Fruit fly (Drosophila melanogaster) whole organism, embryonic: ENCODE measurements around the gene Rab3GAP1.

Experiments
- BtbVII ChIP-seq: fragments of 200-800 bp; sonication (Bioruptor generic); optimal IDR thresholded peaks from 3 replicates; lab custom pipeline; 2017; ENCODE audit warnings: missing biosample characterization, mild to moderate bottlenecking, missing genetic modification characterization
- CG10147 ChIP-seq: fragments of 200-800 bp; sonication (Bioruptor generic); optimal IDR thresholded peaks from 2 replicates; lab custom pipeline; 2019; ENCODE audit warnings: missing biosample characterization, mild to moderate bottlenecking, missing genetic modification characterization, moderate library complexity
- CG12391 ChIP-seq: fragments of 200-800 bp; sonication (Bioruptor generic); optimal IDR thresholded peaks from 3 replicates; lab custom pipeline; 2018; ENCODE audit warnings: missing biosample characterization, mild to moderate bottlenecking, missing genetic modification characterization, moderate library complexity
- CG12744 ChIP-seq: fragments of 200-800 bp; sonication (Bioruptor generic); optimal IDR thresholded peaks from 2 replicates; lab custom pipeline; 2016; ENCODE audit warnings: missing biosample characterization, missing genetic modification characterization
- CG12769 ChIP-seq: fragments of 200-800 bp; sonication (Bioruptor generic); optimal IDR thresholded peaks from 2 replicates; lab custom pipeline; 2019; ENCODE audit warnings: missing biosample characterization, mild to moderate bottlenecking, missing genetic modification characterization, moderate library complexity
- CG13775 ChIP-seq: fragments of 200-800 bp; sonication (Bioruptor generic); optimal IDR thresholded peaks from 3 replicates; lab custom pipeline; 2017; ENCODE audit warnings: missing biosample characterization, mild to moderate bottlenecking, missing genetic modification characterization
- CG15073 ChIP-seq: fragments of 200-800 bp; sonication (Bioruptor generic); optimal IDR thresholded peaks from 2 replicates; lab custom pipeline; 2016; ENCODE audit warnings: missing biosample characterization, missing genetic modification characterization
- CG1647 ChIP-seq: fragments of 200-800 bp; sonication (Bioruptor generic); optimal IDR thresholded peaks from 3 replicates; lab custom pipeline; 2016; ENCODE audit warnings: missing biosample characterization, missing genetic modification characterization
- CG18764 ChIP-seq: fragments of 200-800 bp; sonication (Bioruptor generic); optimal IDR thresholded peaks from 3 replicates; lab custom pipeline; 2016; ENCODE audit warnings: missing biosample characterization, missing genetic modification characterization
- CG3065 ChIP-seq: fragments of 200-800 bp; sonication (Bioruptor generic); optimal IDR thresholded peaks from 2 replicates; lab custom pipeline; 2016; ENCODE audit warnings: missing biosample characterization, missing genetic modification characterization
- CG31441 ChIP-seq: fragments of 200-800 bp; sonication (Bioruptor generic); IDR thresholded peaks from 2 replicates; pipeline ENCODE4 v1.3.6; 2022; ENCODE audit warnings: missing biosample characterization, missing genetic modification characterization
- CG3281 ChIP-seq: fragments of 200-800 bp; sonication (Bioruptor generic); optimal IDR thresholded peaks from 3 replicates; lab custom pipeline; 2017; ENCODE audit warnings: missing biosample characterization, mild to moderate bottlenecking, missing genetic modification characterization
- CG3847 ChIP-seq: fragments of 200-800 bp; sonication (Bioruptor generic); IDR thresholded peaks from 2 replicates; pipeline ENCODE4 v1.3.6; 2022; ENCODE audit warnings: missing biosample characterization, missing genetic modification characterization
- CG3995 ChIP-seq: fragments of 200-800 bp; sonication (Bioruptor generic); optimal IDR thresholded peaks from 3 replicates; lab custom pipeline; 2016; ENCODE audit warnings: missing biosample characterization, missing genetic modification characterization
- CG4282 ChIP-seq: fragments of 200-800 bp; sonication (Bioruptor generic); optimal IDR thresholded peaks from 2 replicates; lab custom pipeline; 2016; ENCODE audit warnings: missing biosample characterization, missing genetic modification characterization
- CG4617 ChIP-seq: fragments of 200-800 bp; sonication (Bioruptor generic); optimal IDR thresholded peaks from 3 replicates; lab custom pipeline; 2016; ENCODE audit warnings: missing biosample characterization, missing genetic modification characterization, borderline replicate concordance
- CG6765 ChIP-seq: fragments of 200-800 bp; sonication (Bioruptor generic); optimal IDR thresholded peaks from 3 replicates; lab custom pipeline; 2017; ENCODE audit warnings: missing biosample characterization, mild to moderate bottlenecking, missing genetic modification characterization
- CTCF ChIP-seq: fragments of 200-800 bp; sonication (Bioruptor generic); optimal IDR thresholded peaks from 2 replicates; lab custom pipeline; 2017; ENCODE audit warnings: missing biosample characterization, mild to moderate bottlenecking, missing genetic modification characterization, moderate library complexity
- CkIIα-i1 ChIP-seq: fragments of 200-800 bp; sonication (Bioruptor generic); IDR thresholded peaks from 2 replicates; pipeline ENCODE4 v1.3.6; 2022; ENCODE audit warnings: missing biosample characterization, missing genetic modification characterization
- Dad ChIP-seq: fragments of 200-800 bp; sonication (Bioruptor generic); optimal IDR thresholded peaks from 3 replicates; lab custom pipeline; 2016; ENCODE audit warnings: missing biosample characterization, missing genetic modification characterization
- ERR ChIP-seq: fragments of 200-800 bp; sonication (Bioruptor generic); optimal IDR thresholded peaks from 2 replicates; lab custom pipeline; 2016; ENCODE audit warnings: missing biosample characterization, missing genetic modification characterization
- HLHmδ ChIP-seq: fragments of 200-800 bp; sonication (Bioruptor generic); optimal IDR thresholded peaks from 2 replicates; lab custom pipeline; 2018; ENCODE audit warnings: missing biosample characterization, mild to moderate bottlenecking, missing genetic modification characterization, moderate library complexity
- Hand ChIP-seq: fragments of 200-800 bp; sonication (Bioruptor generic); optimal IDR thresholded peaks from 2 replicates; lab custom pipeline; 2017; ENCODE audit warnings: mild to moderate bottlenecking, missing biosample characterization, missing genetic modification reagents, missing genetic modification characterization
- Hmr ChIP-seq: fragments of 200-800 bp; sonication (Bioruptor generic); optimal IDR thresholded peaks from 3 replicates; lab custom pipeline; 2017; ENCODE audit warnings: mild to moderate bottlenecking, missing biosample characterization, missing genetic modification reagents, missing genetic modification characterization
- Hr51 ChIP-seq, 2 experiments: fragments of 200-800 bp; sonication (Bioruptor generic); optimal IDR thresholded peaks; 2 replicates in 1 of 2; 3 replicates in 1 of 2; lab custom pipeline; 2016 to 2018; ENCODE audit warnings: missing biosample characterization in 2 of 2, missing genetic modification characterization in 2 of 2, mild to moderate bottlenecking in 1 of 2, moderate library complexity in 1 of 2
- Lhr ChIP-seq: fragments of 200-800 bp; sonication (Bioruptor generic); optimal IDR thresholded peaks from 3 replicates; lab custom pipeline; 2017; ENCODE audit warnings: mild to moderate bottlenecking, missing biosample characterization, missing genetic modification reagents, missing genetic modification characterization
- Mad ChIP-seq: fragments of 200-800 bp; sonication (Bioruptor generic); optimal IDR thresholded peaks from 2 replicates; lab custom pipeline; 2016; ENCODE audit warnings: missing biosample characterization, missing genetic modification characterization
- Nf-YC ChIP-seq: fragments of 200-800 bp; optimal IDR thresholded peaks from 3 replicates; lab custom pipeline; 2019; ENCODE audit warnings: missing biosample characterization, mild to moderate bottlenecking, missing genetic modification characterization, moderate library complexity
- Oaz ChIP-seq: fragments of 200-800 bp; sonication (Bioruptor generic); IDR thresholded peaks from 2 replicates; pipeline ENCODE4 v1.3.6; 2022; ENCODE audit warnings: missing biosample characterization, missing genetic modification characterization
- Oli ChIP-seq: fragments of 200-800 bp; sonication (Bioruptor generic); optimal IDR thresholded peaks from 2 replicates; lab custom pipeline; 2018; ENCODE audit warnings: missing biosample characterization, mild to moderate bottlenecking, missing genetic modification characterization, moderate library complexity
- ash1 ChIP-seq: fragments of 200-800 bp; sonication (Bioruptor generic); optimal IDR thresholded peaks from 2 replicates; lab custom pipeline; 2018; ENCODE audit warnings: missing biosample characterization, mild to moderate bottlenecking, missing genetic modification characterization
- bigmax ChIP-seq: fragments of 200-800 bp; sonication (Bioruptor generic); optimal IDR thresholded peaks from 2 replicates; lab custom pipeline; 2018; ENCODE audit warnings: missing biosample characterization, mild to moderate bottlenecking, missing genetic modification characterization
- chinmo ChIP-seq: fragments of 200-800 bp; sonication (Bioruptor generic); IDR thresholded peaks from 4 replicates; pipeline ENCODE4 v1.3.6; 2022; ENCODE audit warnings: missing biosample characterization, missing genetic modification characterization; ENCODE audit not compliant: partially characterized antibody
- crol ChIP-seq: fragments of 200-800 bp; sonication (Bioruptor generic); IDR thresholded peaks from 2 replicates; pipeline ENCODE4 v1.3.6; 2022; ENCODE audit warnings: missing biosample characterization, missing genetic modification characterization
- dati ChIP-seq: fragments of 200-800 bp; sonication (Bioruptor generic); IDR thresholded peaks from 2 replicates; pipeline ENCODE4 v1.3.6; 2022; ENCODE audit warnings: missing biosample characterization, missing genetic modification characterization
- dimm ChIP-seq: fragments of 200-800 bp; sonication (Bioruptor generic); IDR thresholded peaks from 2 replicates; pipeline ENCODE4 v1.3.6; 2022; ENCODE audit warnings: missing biosample characterization, missing genetic modification characterization
- ewg ChIP-seq: fragments of 200-800 bp; sonication (Bioruptor generic); optimal IDR thresholded peaks from 3 replicates; lab custom pipeline; 2017; ENCODE audit warnings: mild to moderate bottlenecking, missing biosample characterization, missing genetic modification reagents, missing genetic modification characterization
- fd64A ChIP-seq: fragments of 200-800 bp; sonication (Bioruptor generic); optimal IDR thresholded peaks from 3 replicates; lab custom pipeline; 2018; ENCODE audit warnings: missing biosample characterization, mild to moderate bottlenecking, missing genetic modification characterization
- fu2 ChIP-seq: fragments of 200-800 bp; sonication (Bioruptor generic); optimal IDR thresholded peaks from 2 replicates; lab custom pipeline; 2016; ENCODE audit warnings: missing biosample characterization, missing genetic modification characterization
- gfzf ChIP-seq: fragments of 200-800 bp; sonication (Bioruptor generic); optimal IDR thresholded peaks from 2 replicates; lab custom pipeline; 2016; ENCODE audit warnings: missing biosample characterization, mild to moderate bottlenecking, missing genetic modification characterization, moderate library complexity
- grau ChIP-seq: fragments of 200-800 bp; optimal IDR thresholded peaks from 3 replicates; lab custom pipeline; 2019; ENCODE audit warnings: missing biosample characterization, mild to moderate bottlenecking, missing genetic modification characterization, moderate library complexity
- knrl ChIP-seq: fragments of 200-800 bp; sonication (Bioruptor generic); IDR thresholded peaks from 3 replicates; pipeline ENCODE4 v1.3.6; 2022; ENCODE audit warnings: missing biosample characterization, missing genetic modification characterization; ENCODE audit not compliant: partially characterized antibody
- lilli ChIP-seq: fragments of 200-800 bp; sonication (Bioruptor generic); optimal IDR thresholded peaks from 3 replicates; lab custom pipeline; 2016; ENCODE audit warnings: missing biosample characterization, missing genetic modification characterization
- pan ChIP-seq, 4 experiments: fragments of >200 bp in 3 of 4; fragments of 200-800 bp in 1 of 4; sonication (Bioruptor generic) in 1 of 4; optimal IDR thresholded peaks in 3 of 4; IDR thresholded peaks in 1 of 4; 2 replicates each; pipeline versions ENCODE4 v1.3.6 to Lab custom; 2017 to 2022; ENCODE audit warnings: missing biosample characterization in 2 of 4, missing genetic modification characterization in 2 of 4, mixed read lengths in 1 of 4
- pros ChIP-seq: fragments of 200-800 bp; sonication (Bioruptor generic); optimal IDR thresholded peaks from 3 replicates; lab custom pipeline; 2019; ENCODE audit warnings: missing biosample characterization, mild to moderate bottlenecking, missing genetic modification characterization, moderate library complexity
- salm ChIP-seq: fragments of 200-800 bp; sonication (Bioruptor generic); optimal IDR thresholded peaks from 2 replicates; lab custom pipeline; 2018; ENCODE audit warnings: missing biosample characterization, mild to moderate bottlenecking, missing genetic modification characterization
- ssp ChIP-seq: fragments of 200-800 bp; sonication (Bioruptor generic); IDR thresholded peaks from 2 replicates; pipeline ENCODE4 v1.3.6; 2022; ENCODE audit warnings: missing biosample characterization, missing genetic modification characterization
- zen2 ChIP-seq: fragments of 200-800 bp; sonication (Bioruptor generic); IDR thresholded peaks from 3 replicates; pipeline ENCODE4 v1.3.6; 2022; ENCODE audit warnings: missing biosample characterization, missing genetic modification characterization; ENCODE audit not compliant: partially characterized antibody

The Rab3GAP1 gene

DNA sequence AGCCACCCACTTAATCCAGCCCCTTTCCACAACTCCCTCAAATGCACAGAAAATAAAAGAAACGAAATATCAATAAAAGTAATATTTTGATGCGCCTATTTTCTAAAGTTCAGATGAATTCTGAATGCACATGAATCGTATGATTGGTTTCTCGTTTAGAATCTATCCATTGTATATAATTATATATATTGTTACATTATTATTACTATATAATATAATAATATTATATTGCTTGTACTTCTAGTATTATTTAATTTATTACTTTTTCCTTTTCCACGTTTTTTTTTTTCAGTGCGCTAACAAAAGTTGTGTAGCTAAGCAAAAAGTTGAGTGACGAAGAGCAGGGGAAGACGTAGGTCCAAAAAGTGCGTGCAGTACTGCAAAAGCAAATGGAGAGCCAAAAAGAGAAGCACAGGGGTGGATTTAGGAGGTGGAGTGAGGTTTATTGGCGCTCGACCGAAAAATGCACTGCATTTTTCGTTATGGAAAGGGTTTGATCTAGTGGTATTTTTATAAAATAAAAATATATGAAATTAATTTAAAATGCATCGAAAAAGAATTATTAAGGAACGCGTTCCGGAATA lies 38.4 kb upstream of the Rab3GAP1 start (continued):
- TF ChIP-seq Oli (tag; lab: Kevin White, UChicago) (peak; percentile 96), CG3065 (peak; percentile 66), CG6765 (GFP tag; lab: Kevin White, UChicago) (peak; percentile 88), Lhr (GFP tag; lab: Kevin White, UChicago) (peak; percentile 8), pros (GFP tag; lab: Kevin White, UChicago) (peak; percentile 22), bigmax (GFP tag; lab: Kevin White, UChicago) (no peak), BtbVII (GFP tag; lab: Kevin White, UChicago) (peak; percentile 94), Dad (peak; percentile 15), CG4617 (GFP tag; lab: Kevin White, UChicago) (peak; percentile 13), pan (optimal IDR thresholded peaks at IDR 0.05; lab: Kevin White, UChicago) (no peak), pan (GFP tag; optimal IDR thresholded peaks at IDR 0.05 in 1 of 2, IDR thresholded peaks at IDR 0.05 in 1 of 2) (peak in 1 of 2 experiments; percentile 92), salm (tag; lab: Kevin White, UChicago) (peak; percentile 95), HLHmδ (GFP tag; lab: Kevin White, UChicago) (no peak), zen2 (GFP tag; lab: Robert Waterston, UW) (no peak), lilli (GFP tag; lab: Kevin White, UChicago) (peak; percentile 73), grau (tag; lab: Kevin White, UChicago) (peak; percentile 92), Oaz (peak; percentile 83), ERR (GFP tag; lab: Kevin White, UChicago) (no peak), CG15073 (GFP tag; lab: Kevin White, UChicago) (peak; percentile 5), Hand (peak; percentile 93), CkIIα-i1 (GFP tag; lab: Robert Waterston, UW) (peak; percentile 62; the same call in 1 of the 2 replicates), ssp (GFP tag; lab: Robert Waterston, UW) (peak; percentile 82), CG1647 (peak; percentile 41), CG10147 (peak; percentile 92), CG12769 (tag; lab: Kevin White, UChicago) (no peak), chinmo (GFP tag; lab: Robert Waterston, UW) (no peak), CG3281 (GFP tag; lab: Kevin White, UChicago) (peak; percentile 94), CG12391 (tag; lab: Kevin White, UChicago) (peak; percentile 98), CG31441 (peak; percentile 91), fd64A (GFP tag; lab: Kevin White, UChicago) (no peak), CTCF (GFP tag; lab: Kevin White, UChicago) (peak; percentile 59), CG3995 (peak; percentile 44), gfzf (no peak), CG3847 (GFP tag; lab: Robert Waterston, UW) (peak; percentile 75), dati (GFP tag; lab: Robert Waterston, UW) (peak; percentile 87), dimm (GFP tag; lab: Robert Waterston, UW) (no peak; the same call in 1 of the 2 replicates), CG12744 (GFP tag; lab: Kevin White, UChicago) (peak; percentile 2), crol (GFP tag; lab: Robert Waterston, UW) (no peak), fu2 (GFP tag; lab: Kevin White, UChicago) (no peak), Hr51 (GFP tag; optimal IDR thresholded peaks at IDR 0.05; lab: Kevin White, UChicago) (peak; percentile 4 to 99), CG18764 (GFP tag; lab: Kevin White, UChicago) (peak; percentile 73), Hmr (GFP tag; lab: Kevin White, UChicago) (peak; percentile 95), knrl (GFP tag; lab: Robert Waterston, UW) (peak; percentile 72; the same call in 2 of the 3 replicates), ash1 (GFP tag; lab: Kevin White, UChicago) (no peak), Mad (GFP tag; lab: Kevin White, UChicago) (peak; percentile 28), ewg (GFP tag; lab: Kevin White, UChicago) (peak; percentile 86), CG13775 (GFP tag; lab: Kevin White, UChicago) (peak; percentile 82), CG4282 (GFP tag; lab: Kevin White, UChicago) (no peak), Nf-YC (tag; lab: Kevin White, UChicago) (peak; percentile 85)
